Fruit fly (Drosophila melanogaster) S2 (cell line): Measurements from ENCODE around the gene Ugt37D1.

Source experiments
- CG8478 ChIP-seq: fragments of >200 bp; optimal IDR thresholded peaks from 2 replicates; lab custom pipeline; 2018
- CTCF ChIP-seq, 2 experiments: fragments of >200 bp; optimal IDR thresholded peaks; 2 replicates each; lab custom pipeline; 2018

DNA sequence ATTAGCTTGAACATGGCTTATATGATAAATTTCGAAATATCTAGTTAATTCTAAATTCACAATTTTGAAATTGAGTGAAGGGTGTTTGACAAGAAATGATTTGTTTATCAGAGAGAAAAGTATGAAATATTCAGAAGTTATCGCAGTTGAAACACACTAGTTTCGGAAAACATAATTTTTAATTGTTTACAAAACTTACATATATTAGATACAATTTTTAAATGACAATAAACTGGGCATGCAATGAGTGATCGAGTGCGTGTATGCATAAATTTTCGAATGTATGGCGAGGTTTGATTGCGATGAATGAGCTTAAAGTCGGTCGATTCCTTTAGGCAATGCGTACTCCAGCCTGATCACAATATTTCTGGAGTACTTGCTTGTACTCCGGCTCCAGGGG lies 22.2 kb downstream of the Ugt37D1 start, which contains the start of gene CG13280:
- no peak for TF ChIP-seq CG8478
- no peak for TF ChIP-seq CTCF (optimal IDR thresholded peaks at IDR 0.05; lab: Kevin White, UChicago)
